Worm (Caenorhabditis elegans) whole organism, late embryonic: ENCODE measurements around the gene irg-2.

Source experiments
- C08G9.2 ChIP-seq: sonication (generic microtip); optimal IDR thresholded peaks from 2 replicates; lab custom pipeline; 2016; ENCODE audit warnings: mild to moderate bottlenecking, missing genetic modification characterization, moderate library complexity, missing compliant biosample characterization
- K02D7.2 ChIP-seq: sonication (generic microtip); optimal IDR thresholded peaks from 2 replicates; lab custom pipeline; 2017; ENCODE audit warnings: mild to moderate bottlenecking, missing genetic modification characterization, missing compliant biosample characterization
- K09A11.1 ChIP-seq: sonication (generic microtip); optimal IDR thresholded peaks from 2 replicates; lab custom pipeline; 2017; ENCODE audit warnings: antibody characterized with exemption, mild to moderate bottlenecking, missing genetic modification characterization, missing compliant biosample characterization; ENCODE audit not compliant: insufficient read depth
- Y22D7AL.16 ChIP-seq: sonication (generic microtip); optimal IDR thresholded peaks from 2 replicates; lab custom pipeline; 2016; ENCODE audit warnings: missing genetic modification characterization, missing compliant biosample characterization
- ahr-1 ChIP-seq: sonication (generic microtip); optimal IDR thresholded peaks from 2 replicates; lab custom pipeline; 2016; ENCODE audit warnings: missing genetic modification characterization, missing compliant biosample characterization
- ceh-14 ChIP-seq: sonication (generic microtip); optimal IDR thresholded peaks from 2 replicates; lab custom pipeline; 2016; ENCODE audit warnings: missing genotype, missing genetic modification characterization, missing compliant biosample characterization
- ceh-2 ChIP-seq: sonication (generic microtip); optimal IDR thresholded peaks from 2 replicates; lab custom pipeline; 2016; ENCODE audit warnings: missing genotype, missing genetic modification characterization, missing compliant biosample characterization
- ceh-22 ChIP-seq: sonication (generic microtip); optimal IDR thresholded peaks from 2 replicates; lab custom pipeline; 2017; ENCODE audit warnings: missing biosample characterization, missing genetic modification characterization
- ceh-30 ChIP-seq: fragments of 150-350 bp; optimal IDR thresholded peaks from 2 replicates; lab custom pipeline; 2014; ENCODE audit warnings: missing biosample characterization, missing genetic modification characterization
- ceh-31 ChIP-seq: sonication (generic microtip); optimal IDR thresholded peaks from 2 replicates; lab custom pipeline; 2016; ENCODE audit warnings: missing genetic modification characterization, missing compliant biosample characterization
- ceh-45 ChIP-seq: fragments of 200-800 bp; sonication (Bioruptor generic); IDR thresholded peaks from 2 replicates; pipeline ENCODE4 v1.3.6; 2022; ENCODE audit warnings: missing genetic modification reagents, missing genetic modification characterization, missing compliant biosample characterization
- ceh-48 ChIP-seq: sonication (generic microtip); optimal IDR thresholded peaks from 2 replicates; lab custom pipeline; 2016; ENCODE audit warnings: missing genetic modification characterization, inconsistent platforms, missing compliant biosample characterization
- ceh-9 ChIP-seq: sonication (generic microtip); optimal IDR thresholded peaks from 2 replicates; lab custom pipeline; 2016; ENCODE audit warnings: mild to moderate bottlenecking, missing genetic modification characterization, inconsistent platforms, missing compliant biosample characterization
- che-1 ChIP-seq: sonication (generic microtip); optimal IDR thresholded peaks from 2 replicates; lab custom pipeline; 2016; ENCODE audit warnings: mild to moderate bottlenecking, missing genetic modification characterization, missing compliant biosample characterization
- elt-2 ChIP-seq: sonication (generic microtip); optimal IDR thresholded peaks from 2 replicates; lab custom pipeline; 2016; ENCODE audit warnings: missing genetic modification reagents, missing genetic modification characterization, missing compliant biosample characterization
- elt-4 ChIP-seq: sonication (generic microtip); optimal IDR thresholded peaks from 2 replicates; lab custom pipeline; 2016; ENCODE audit warnings: missing genetic modification characterization, missing compliant biosample characterization
- fkh-6 ChIP-seq: sonication (generic microtip); optimal IDR thresholded peaks from 2 replicates; lab custom pipeline; 2016; ENCODE audit warnings: missing genetic modification characterization, missing compliant biosample characterization
- gmeb-2 ChIP-seq: sonication (generic microtip); optimal IDR thresholded peaks from 2 replicates; lab custom pipeline; 2016; ENCODE audit warnings: missing genetic modification characterization, inconsistent platforms, missing compliant biosample characterization
- hlh-13 ChIP-seq: fragments of 200-800 bp; sonication (Bioruptor generic); optimal IDR thresholded peaks from 2 replicates; lab custom pipeline; 2018; ENCODE audit warnings: mild to moderate bottlenecking, missing genetic modification characterization, missing compliant biosample characterization
- hlh-15 ChIP-seq: sonication (generic microtip); optimal IDR thresholded peaks from 2 replicates; lab custom pipeline; 2016; ENCODE audit warnings: missing genetic modification characterization, missing compliant biosample characterization
- hlh-30 ChIP-seq: sonication (generic microtip); optimal IDR thresholded peaks from 2 replicates; lab custom pipeline; 2017; ENCODE audit warnings: antibody characterized with exemption, missing genetic modification characterization, missing compliant biosample characterization; ENCODE audit not compliant: insufficient read depth
- lim-6 ChIP-seq: sonication (generic microtip); optimal IDR thresholded peaks from 2 replicates; lab custom pipeline; 2016; ENCODE audit warnings: missing genetic modification characterization, missing compliant biosample characterization
- madf-2 ChIP-seq: sonication (generic microtip); optimal IDR thresholded peaks from 2 replicates; lab custom pipeline; 2017; ENCODE audit warnings: missing genetic modification characterization, missing compliant biosample characterization
- nhr-232 ChIP-seq: sonication (generic microtip); optimal IDR thresholded peaks from 2 replicates; lab custom pipeline; 2016; ENCODE audit warnings: missing genetic modification characterization, missing compliant biosample characterization
- odd-2 ChIP-seq: sonication (generic microtip); optimal IDR thresholded peaks from 2 replicates; lab custom pipeline; 2017; ENCODE audit warnings: antibody characterized with exemption, mild to moderate bottlenecking, missing genetic modification characterization, missing compliant biosample characterization
- pax-1 ChIP-seq: fragments of 150-350 bp; optimal IDR thresholded peaks from 2 replicates; lab custom pipeline; 2014; ENCODE audit warnings: missing biosample characterization, missing genetic modification characterization
- pha-2 ChIP-seq: sonication (generic microtip); optimal IDR thresholded peaks from 2 replicates; lab custom pipeline; 2017; ENCODE audit warnings: mild to moderate bottlenecking, missing genetic modification characterization, missing compliant biosample characterization
- pqm-1 ChIP-seq: sonication (generic microtip); optimal IDR thresholded peaks from 2 replicates; lab custom pipeline; 2016; ENCODE audit warnings: missing genetic modification characterization, missing compliant biosample characterization
- pros-1 ChIP-seq: fragments of 150-350 bp; optimal IDR thresholded peaks from 2 replicates; lab custom pipeline; 2014; ENCODE audit warnings: missing biosample characterization, missing genetic modification reagents, missing genetic modification characterization
- ref-2 ChIP-seq: sonication (generic microtip); optimal IDR thresholded peaks from 2 replicates; lab custom pipeline; 2016; ENCODE audit warnings: missing genetic modification characterization, missing compliant biosample characterization
- rnt-1 ChIP-seq: sonication (generic microtip); optimal IDR thresholded peaks from 2 replicates; lab custom pipeline; 2016; ENCODE audit warnings: missing genetic modification characterization, missing compliant biosample characterization
- sox-2 ChIP-seq: fragments of 200-800 bp; sonication (Bioruptor generic); IDR thresholded peaks from 2 replicates; pipeline ENCODE4 v1.3.6; 2022; ENCODE audit warnings: missing genetic modification reagents, missing genetic modification characterization, missing compliant biosample characterization
- sox-4 ChIP-seq: sonication (generic microtip); optimal IDR thresholded peaks from 2 replicates; lab custom pipeline; 2017; ENCODE audit warnings: mild to moderate bottlenecking, missing genetic modification characterization, inconsistent platforms, missing compliant biosample characterization
- tbx-2 ChIP-seq: sonication (generic microtip); optimal IDR thresholded peaks from 2 replicates; lab custom pipeline; 2016; ENCODE audit warnings: missing genetic modification characterization, missing compliant biosample characterization
- ttx-3 ChIP-seq: sonication (generic microtip); optimal IDR thresholded peaks from 2 replicates; lab custom pipeline; 2016; ENCODE audit warnings: missing genetic modification reagents, missing genetic modification characterization, missing compliant biosample characterization
- unc-42 ChIP-seq: sonication (generic microtip); optimal IDR thresholded peaks from 2 replicates; lab custom pipeline; 2016; ENCODE audit warnings: missing genotype, missing genetic modification characterization, missing compliant biosample characterization
- unc-55 ChIP-seq: sonication (generic microtip); optimal IDR thresholded peaks from 2 replicates; lab custom pipeline; 2017; ENCODE audit warnings: missing biosample characterization, missing genetic modification reagents, missing genetic modification characterization
- unc-86 ChIP-seq: sonication (generic microtip); optimal IDR thresholded peaks from 2 replicates; lab custom pipeline; 2016; ENCODE audit warnings: missing genetic modification characterization, missing compliant biosample characterization
- ztf-16 ChIP-seq: sonication (generic microtip); optimal IDR thresholded peaks from 2 replicates; lab custom pipeline; 2017; ENCODE audit warnings: missing genetic modification characterization, missing compliant biosample characterization

irg-2 gene

ce11 chrV:4018591-4018990 is 23.4 kb upstream of the irg-2 start:
- no peak for TF ChIP-seq hlh-15
- TF ChIP-seq ztf-16 (tag; lab: Kevin White, UChicago): no peak
- TF ChIP-seq tbx-2: no peak
- no peak for TF ChIP-seq unc-86

DNA sequence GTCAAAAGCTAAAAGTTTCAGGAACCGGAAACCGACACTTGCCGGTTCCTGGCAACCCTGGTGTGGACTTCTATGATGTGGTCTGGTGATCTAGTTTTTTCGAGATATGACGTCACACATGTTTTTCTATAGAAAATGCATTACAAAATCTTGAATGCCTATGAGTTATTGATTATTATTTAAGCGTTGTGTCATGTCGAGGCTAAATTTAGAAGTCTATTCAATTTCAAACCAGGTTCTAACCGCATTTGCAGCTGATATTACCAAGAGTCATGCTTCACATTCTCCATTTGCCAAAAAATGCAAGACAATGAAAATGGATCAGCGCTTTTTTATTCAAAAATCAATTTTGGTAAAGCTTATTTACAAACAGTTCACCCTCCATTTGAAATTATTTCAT is 22.8 kb upstream of the irg-2 start, which contains the start of gene K09D9.3:
TSS of gene K09D9.3 (plus strand) at position 301 of the 400 bp plus-strand sequence.
- TF ChIP-seq pha-2 (tag; lab: Kevin White, UChicago): no peak
- no peak for TF ChIP-seq ref-2
- no peak for TF ChIP-seq hlh-13
- no peak for TF ChIP-seq sox-4
- no peak for TF ChIP-seq hlh-15
- TF ChIP-seq hlh-30 (tag; lab: Kevin White, UChicago): no peak
- no peak for TF ChIP-seq tbx-2
- TF ChIP-seq odd-2: no peak
- TF ChIP-seq nhr-232: no peak
- TF ChIP-seq ceh-14 (tag; lab: Kevin White, UChicago): no peak
- TF ChIP-seq elt-4 (tag; lab: Kevin White, UChicago): no peak
- no peak for TF ChIP-seq pqm-1 (tag; lab: Kevin White, UChicago)
- TF ChIP-seq ceh-9 (tag; lab: Kevin White, UChicago): no peak
- no peak for TF ChIP-seq ceh-30 (tag; lab: Kevin White, UChicago)
- no peak for TF ChIP-seq ceh-2 (tag; lab: Kevin White, UChicago)

DNA sequence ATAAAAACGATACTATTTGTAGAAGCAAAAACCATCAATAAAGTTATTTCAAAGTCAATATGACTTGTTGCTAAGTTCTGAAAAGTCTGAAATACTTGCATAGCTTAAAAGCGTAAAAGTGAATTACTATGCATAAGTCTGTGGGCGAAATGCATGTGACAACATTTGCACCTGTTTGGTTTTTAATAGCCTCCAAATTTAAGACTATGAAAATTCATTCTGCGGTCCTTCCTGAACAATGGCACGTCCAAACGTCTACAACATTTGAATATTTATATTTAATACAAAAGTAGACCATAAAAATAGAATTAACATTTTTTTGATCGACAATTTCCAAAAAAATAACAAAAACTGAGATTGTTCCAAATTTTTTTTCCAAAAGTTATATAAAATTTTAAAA is 20.2 kb upstream of the irg-2 start, which contains the start of gene K09D9.14:
TSS of gene K09D9.14 (minus strand) at position 101 of the 400 bp plus-strand sequence.
- TF ChIP-seq ceh-48 (tag; lab: Kevin White, UChicago) (no peak), Y22D7AL.16 (tag; lab: Kevin White, UChicago) (no peak), fkh-6 (tag; lab: Kevin White, UChicago) (no peak), madf-2 (no peak), ttx-3 (tag; lab: Kevin White, UChicago) (no peak), ceh-45 (no peak), sox-2 (GFP tag; lab: Robert Waterston, UW) (no peak), elt-2 (no peak)

- no peak for TF ChIP-seq unc-86
- no peak for TF ChIP-seq pax-1 (tag; lab: Kevin White, UChicago)
- TF ChIP-seq unc-55: no peak
- TF ChIP-seq ceh-45: no peak
- TF ChIP-seq elt-4 (tag; lab: Kevin White, UChicago): no peak
- no peak for TF ChIP-seq C08G9.2
- no peak for TF ChIP-seq lim-6 (tag; lab: Kevin White, UChicago)
- TF ChIP-seq gmeb-2 (tag; lab: Kevin White, UChicago): no peak
- TF ChIP-seq ceh-22: no peak
- no peak for TF ChIP-seq pros-1 (tag; lab: Kevin White, UChicago)
- TF ChIP-seq tbx-2: no peak
- TF ChIP-seq che-1 (tag; lab: Kevin White, UChicago): no peak
These were observed 19.7 kb upstream of the irg-2 start, which contains the start of gene cyp-35A3 for ce11 chrV:4022309-4022708. cyp-35A3 (plus strand) TSS chrV:4022609.

- TF ChIP-seq unc-42 (no peak), hlh-30 (tag; lab: Kevin White, UChicago) (no peak), ceh-31 (no peak), elt-4 (tag; lab: Kevin White, UChicago) (no peak), ahr-1 (no peak), K09A11.1 (tag; lab: Kevin White, UChicago) (no peak), K02D7.2 (tag; lab: Kevin White, UChicago) (no peak), C08G9.2 (no peak), rnt-1 (tag; lab: Kevin White, UChicago) (no peak), ceh-45 (no peak)
These were observed 17.2 kb upstream of the irg-2 start, which contains the start of gene K09D9.1 for ce11 chrV:4024777-4025176. K09D9.1 (plus strand) TSS chrV:4025047.
